Worm (Caenorhabditis elegans) whole organism, midembryonic: ENCODE measurements around the gene chil-13.

Source experiments
- T22C8.4 ChIP-seq: fragments of 200-800 bp; sonication (Bioruptor generic); IDR thresholded peaks from 2 replicates; pipeline ENCODE4 v1.3.6; 2022; ENCODE audit warnings: missing genetic modification characterization, missing compliant biosample characterization
- cog-1 ChIP-seq: sonication (generic microtip); optimal IDR thresholded peaks from 2 replicates; lab custom pipeline; 2016; ENCODE audit warnings: missing genetic modification characterization, missing compliant biosample characterization
- klf-2 ChIP-seq: fragments of 200-800 bp; sonication (Bioruptor generic); conservative IDR thresholded peaks from 2 replicates; pipeline ENCODE4 v1.3.6; 2022; ENCODE audit warnings: missing genetic modification reagents, missing genetic modification characterization, missing compliant biosample characterization
- med-1 ChIP-seq: sonication (generic microtip); optimal IDR thresholded peaks from 2 replicates; lab custom pipeline; 2017; ENCODE audit warnings: missing genetic modification characterization, mild to moderate bottlenecking, missing compliant biosample characterization, antibody characterized with exemption, missing genetic modification reagents; ENCODE audit not compliant: insufficient read depth
- ref-1 ChIP-seq: fragments of 200-800 bp; sonication (Bioruptor generic); conservative IDR thresholded peaks from 2 replicates; pipeline ENCODE4 v1.3.6; 2022; ENCODE audit warnings: missing genetic modification reagents, missing genetic modification characterization, missing compliant biosample characterization
- tab-1 ChIP-seq: fragments of 200-800 bp; sonication (Bioruptor generic); IDR thresholded peaks from 2 replicates; pipeline ENCODE4 v1.3.6; 2022; ENCODE audit warnings: missing genetic modification characterization, missing compliant biosample characterization

DNA sequence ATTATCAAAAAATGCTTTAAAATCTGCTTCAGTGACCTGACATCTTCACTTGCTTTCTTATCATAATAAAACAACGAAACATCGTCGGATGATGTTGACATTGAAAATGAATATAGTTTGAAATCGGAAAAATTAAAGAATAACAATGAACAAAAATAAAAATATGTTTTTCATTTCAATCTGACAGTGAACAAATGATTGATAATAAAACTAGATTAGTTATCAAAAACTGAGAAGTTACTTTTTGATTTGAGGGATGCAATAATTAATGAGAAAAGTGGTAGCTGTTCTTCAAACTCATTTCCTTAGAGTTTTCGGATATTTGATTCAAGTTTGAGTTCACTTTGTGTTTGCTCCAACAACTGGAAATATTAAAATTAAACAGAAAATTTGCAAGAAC is 5.4 kb upstream of the chil-13 start, which contains the start of gene chil-15:
- TF ChIP-seq tab-1 (GFP tag; lab: Robert Waterston, UW) (no peak), T22C8.4 (GFP tag; lab: Robert Waterston, UW) (no peak), cog-1 (tag; lab: Kevin White, UChicago) (no peak), klf-2 (GFP tag; lab: Robert Waterston, UW) (no peak), med-1 (GFP tag; lab: Kevin White, UChicago) (no peak), ref-1 (GFP tag; lab: Robert Waterston, UW) (no peak)
